Fruit fly (Drosophila melanogaster) Kc167 (cell line): ENCODE results near the gene cona.

ENCODE experiments used
- Sin3A ChIP-seq: fragments of >200 bp; optimal IDR thresholded peaks from 2 replicates; lab custom pipeline; 2018; ENCODE audit warnings: missing external identifiers
- insv ChIP-seq: fragments of >200 bp; optimal IDR thresholded peaks from 3 replicates; lab custom pipeline; 2018; ENCODE audit warnings: missing external identifiers
- psq ChIP-seq: fragments of >200 bp; optimal IDR thresholded peaks from 2 replicates; lab custom pipeline; 2017; ENCODE audit warnings: missing external identifiers

dm6 chr3R:18371346-18371745 lies 14.3 kb upstream of the cona start:
- TF ChIP-seq insv (lab: Kevin White, UChicago) = no peak
- TF ChIP-seq psq = no peak
- no peak for TF ChIP-seq Sin3A
